Worm (Caenorhabditis elegans) whole organism, L4 larva: ENCODE measurements around the gene F07G6.10.

ENCODE experiments used
- ama-1 ChIP-seq: fragments of 150-350 bp; optimal IDR thresholded peaks from 2 replicates; lab custom pipeline; 2014; ENCODE audit warnings: inconsistent platforms, mixed read lengths
- nhr-28 ChIP-seq: fragments of 150-350 bp; optimal IDR thresholded peaks from 2 replicates; lab custom pipeline; 2014; ENCODE audit warnings: missing biosample characterization, missing genetic modification characterization
- skn-1 ChIP-seq: fragments of 150-350 bp; optimal IDR thresholded peaks from 2 replicates; lab custom pipeline; 2014; ENCODE audit warnings: missing biosample characterization, missing genetic modification characterization

ce11 chrX:1785692-1786091, 48.0 kb downstream of the F07G6.10 start:
- TF ChIP-seq ama-1 (lab: Kevin White, UChicago) (no peak), nhr-28 (no peak), skn-1 (tag; lab: Kevin White, UChicago) (no peak)
